Fruit fly (Drosophila melanogaster) whole organism, embryonic: ENCODE data around the gene CG12009.

ENCODE experiments used
- C15 ChIP-seq: fragments of 200-800 bp; sonication (Bioruptor generic); IDR thresholded peaks from 3 replicates; pipeline ENCODE4 v1.3.6; 2022; ENCODE audit warnings: missing biosample characterization, missing genetic modification characterization
- CG10543 ChIP-seq: fragments of 200-800 bp; sonication (Bioruptor generic); optimal IDR thresholded peaks from 3 replicates; lab custom pipeline; 2017; ENCODE audit warnings: missing biosample characterization, mild to moderate bottlenecking, missing genetic modification characterization, moderate library complexity
- CG12219 ChIP-seq: fragments of 200-800 bp; sonication (Bioruptor generic); optimal IDR thresholded peaks from 3 replicates; lab custom pipeline; 2018; ENCODE audit warnings: missing biosample characterization, mild to moderate bottlenecking, missing genetic modification characterization
- CG12236 ChIP-seq: fragments of 200-800 bp; sonication (Bioruptor generic); optimal IDR thresholded peaks from 2 replicates; lab custom pipeline; 2016; ENCODE audit warnings: missing biosample characterization, missing genetic modification characterization
- CG1233 ChIP-seq: fragments of 200-800 bp; sonication (Bioruptor generic); optimal IDR thresholded peaks from 4 replicates; lab custom pipeline; 2018; ENCODE audit warnings: missing biosample characterization, mild to moderate bottlenecking, missing genetic modification characterization
- CG12659 ChIP-seq: fragments of 200-800 bp; sonication (Bioruptor generic); optimal IDR thresholded peaks from 3 replicates; lab custom pipeline; 2017; ENCODE audit warnings: mild to moderate bottlenecking, missing biosample characterization, missing genetic modification reagents, missing genetic modification characterization
- CG12942 ChIP-seq: fragments of 200-800 bp; sonication (Bioruptor generic); optimal IDR thresholded peaks from 3 replicates; lab custom pipeline; 2016; ENCODE audit warnings: missing biosample characterization, missing genetic modification characterization
- CG13287 ChIP-seq: fragments of 200-800 bp; sonication (Bioruptor generic); IDR thresholded peaks from 2 replicates; pipeline ENCODE4 v1.3.6; 2022; ENCODE audit warnings: missing biosample characterization, missing genetic modification characterization; ENCODE audit not compliant: partially characterized antibody
- CG14441 ChIP-seq: fragments of 200-800 bp; sonication (Bioruptor generic); IDR thresholded peaks from 2 replicates; pipeline ENCODE4 v1.3.6; 2022; ENCODE audit warnings: missing biosample characterization, missing genetic modification characterization
- CG15479 ChIP-seq: fragments of 200-800 bp; sonication (Bioruptor generic); optimal IDR thresholded peaks from 3 replicates; lab custom pipeline; 2019; ENCODE audit warnings: missing biosample characterization, mild to moderate bottlenecking, missing genetic modification characterization, moderate library complexity
- CG15696 ChIP-seq: fragments of 200-800 bp; sonication (Bioruptor generic); optimal IDR thresholded peaks from 2 replicates; lab custom pipeline; 2019; ENCODE audit warnings: missing biosample characterization, mild to moderate bottlenecking, missing genetic modification characterization, moderate library complexity
- CG1647 ChIP-seq: fragments of 200-800 bp; sonication (Bioruptor generic); optimal IDR thresholded peaks from 3 replicates; lab custom pipeline; 2016; ENCODE audit warnings: missing biosample characterization, missing genetic modification characterization
- CG17802 ChIP-seq: fragments of 200-800 bp; sonication (Bioruptor generic); optimal IDR thresholded peaks from 2 replicates; lab custom pipeline; 2018; ENCODE audit warnings: missing biosample characterization, mild to moderate bottlenecking, missing genetic modification characterization, moderate library complexity
- CG18619 ChIP-seq: fragments of 200-800 bp; sonication (Bioruptor generic); optimal IDR thresholded peaks from 3 replicates; lab custom pipeline; 2017; ENCODE audit warnings: missing biosample characterization, mild to moderate bottlenecking, missing genetic modification characterization
- CG2120 ChIP-seq: fragments of 200-800 bp; sonication (Bioruptor generic); optimal IDR thresholded peaks from 3 replicates; lab custom pipeline; 2016; ENCODE audit warnings: missing biosample characterization, missing genetic modification characterization
- CG42726 ChIP-seq: fragments of 200-800 bp; sonication (Bioruptor generic); IDR thresholded peaks from 2 replicates; pipeline ENCODE4 v1.3.6; 2022; ENCODE audit warnings: missing biosample characterization, missing genetic modification characterization; ENCODE audit not compliant: partially characterized antibody
- CG4404 ChIP-seq: fragments of 200-800 bp; sonication (Bioruptor generic); IDR thresholded peaks from 2 replicates; pipeline ENCODE4 v1.3.6; 2022; ENCODE audit warnings: missing biosample characterization, missing genetic modification characterization
- CG4707 ChIP-seq: fragments of 200-800 bp; sonication (Bioruptor generic); optimal IDR thresholded peaks from 2 replicates; lab custom pipeline; 2018; ENCODE audit warnings: missing biosample characterization, mild to moderate bottlenecking, missing genetic modification characterization, moderate library complexity
- CG5180 ChIP-seq: fragments of 200-800 bp; sonication (Bioruptor generic); optimal IDR thresholded peaks from 3 replicates; lab custom pipeline; 2017; ENCODE audit warnings: missing biosample characterization, missing genetic modification characterization, mild to moderate bottlenecking, moderate library complexity, missing genetic modification reagents
- CG6765 ChIP-seq: fragments of 200-800 bp; sonication (Bioruptor generic); optimal IDR thresholded peaks from 3 replicates; lab custom pipeline; 2017; ENCODE audit warnings: missing biosample characterization, mild to moderate bottlenecking, missing genetic modification characterization
- CG7786 ChIP-seq: fragments of 200-800 bp; sonication (Bioruptor generic); optimal IDR thresholded peaks from 2 replicates; lab custom pipeline; 2016; ENCODE audit warnings: missing biosample characterization, missing genetic modification characterization
- CG9817 ChIP-seq: fragments of 200-800 bp; sonication (Bioruptor generic); optimal IDR thresholded peaks from 2 replicates; lab custom pipeline; 2018; ENCODE audit warnings: missing biosample characterization, mild to moderate bottlenecking, missing genetic modification characterization, moderate library complexity
- D19B ChIP-seq: fragments of 200-800 bp; sonication (Bioruptor generic); optimal IDR thresholded peaks from 2 replicates; lab custom pipeline; 2017; ENCODE audit warnings: missing biosample characterization, mild to moderate bottlenecking, missing genetic modification characterization
- E2f1 ChIP-seq: fragments of 200-800 bp; sonication (Bioruptor generic); IDR thresholded peaks from 2 replicates; pipeline ENCODE4 v1.3.6; 2022; ENCODE audit warnings: missing biosample characterization, missing genetic modification characterization
- GATAe ChIP-seq: fragments of 200-800 bp; sonication (Bioruptor generic); conservative IDR thresholded peaks from 2 replicates; pipeline ENCODE4 v1.3.6; 2022; ENCODE audit warnings: missing biosample characterization, missing genetic modification characterization
- HHEX ChIP-seq: fragments of 200-800 bp; sonication (Bioruptor generic); optimal IDR thresholded peaks from 3 replicates; lab custom pipeline; 2017; ENCODE audit warnings: missing biosample characterization, mild to moderate bottlenecking, missing genetic modification characterization, missing genetic modification reagents
- Hand ChIP-seq: fragments of 200-800 bp; sonication (Bioruptor generic); optimal IDR thresholded peaks from 2 replicates; lab custom pipeline; 2017; ENCODE audit warnings: mild to moderate bottlenecking, missing biosample characterization, missing genetic modification reagents, missing genetic modification characterization
- Myb ChIP-seq: fragments of 200-800 bp; sonication (Bioruptor generic); optimal IDR thresholded peaks from 2 replicates; lab custom pipeline; 2016; ENCODE audit warnings: missing biosample characterization, missing genetic modification characterization
- Nf-YA ChIP-seq: fragments of 200-800 bp; sonication (Bioruptor generic); IDR thresholded peaks from 2 replicates; pipeline ENCODE4 v1.3.6; 2022; ENCODE audit warnings: missing biosample characterization, missing genetic modification characterization
- NfI ChIP-seq: fragments of 200-800 bp; sonication (Bioruptor generic); optimal IDR thresholded peaks from 3 replicates; lab custom pipeline; 2018; ENCODE audit warnings: missing biosample characterization, mild to moderate bottlenecking, missing genetic modification characterization, moderate library complexity
- Optix ChIP-seq: fragments of 200-800 bp; sonication (Bioruptor generic); IDR thresholded peaks from 3 replicates; pipeline ENCODE4 v1.3.6; 2022; ENCODE audit warnings: missing biosample characterization, missing genetic modification characterization
- Poxn ChIP-seq: fragments of 200-800 bp; sonication (Bioruptor generic); IDR thresholded peaks from 2 replicates; pipeline ENCODE4 v1.3.6; 2022; ENCODE audit warnings: missing biosample characterization, missing genetic modification characterization
- Scr ChIP-seq: fragments of 200-800 bp; sonication (Bioruptor generic); IDR thresholded peaks from 2 replicates; pipeline ENCODE4 v1.3.6; 2022; ENCODE audit warnings: missing biosample characterization, missing genetic modification characterization; ENCODE audit not compliant: partially characterized antibody
- Side ChIP-seq: fragments of 200-800 bp; sonication (Bioruptor generic); optimal IDR thresholded peaks from 2 replicates; lab custom pipeline; 2016; ENCODE audit warnings: missing biosample characterization, missing genetic modification characterization
- Xbp1 ChIP-seq: fragments of 200-800 bp; sonication (Bioruptor generic); optimal IDR thresholded peaks from 3 replicates; lab custom pipeline; 2016; ENCODE audit warnings: missing biosample characterization, mild to moderate bottlenecking, missing genetic modification characterization
- bcd ChIP-seq: fragments of 200-800 bp; sonication (Bioruptor generic); optimal IDR thresholded peaks from 2 replicates; lab custom pipeline; 2017; ENCODE audit warnings: missing biosample characterization, mild to moderate bottlenecking, missing genetic modification characterization
- bsh ChIP-seq, 2 experiments: fragments of 200-800 bp; sonication (Bioruptor generic); optimal IDR thresholded peaks; 2 replicates each; lab custom pipeline; 2017 to 2018; ENCODE audit warnings: mild to moderate bottlenecking in 2 of 2, missing biosample characterization in 2 of 2, missing genetic modification characterization in 2 of 2, moderate library complexity in 1 of 2
- cad ChIP-seq: fragments of >200 bp; optimal IDR thresholded peaks from 2 replicates; lab custom pipeline; 2017; ENCODE audit warnings: missing biosample characterization, missing genetic modification characterization
- fru ChIP-seq: fragments of >200 bp; optimal IDR thresholded peaks from 2 replicates; lab custom pipeline; 2017
- hb ChIP-seq: fragments of 200-800 bp; sonication (Bioruptor generic); IDR thresholded peaks from 3 replicates; pipeline ENCODE4 v1.3.6; 2022; ENCODE audit warnings: missing biosample characterization, missing genetic modification characterization; ENCODE audit not compliant: partially characterized antibody
- jumu ChIP-seq: fragments of 200-800 bp; sonication (Bioruptor generic); optimal IDR thresholded peaks from 3 replicates; lab custom pipeline; 2016; ENCODE audit warnings: missing biosample characterization, missing genetic modification characterization
- mirr ChIP-seq: fragments of 200-800 bp; sonication (Bioruptor generic); optimal IDR thresholded peaks from 3 replicates; lab custom pipeline; 2018; ENCODE audit warnings: missing biosample characterization, mild to moderate bottlenecking, missing genetic modification characterization
- nmo ChIP-seq: fragments of 200-800 bp; sonication (Bioruptor generic); optimal IDR thresholded peaks from 2 replicates; lab custom pipeline; 2018; ENCODE audit warnings: missing biosample characterization, mild to moderate bottlenecking, missing genetic modification characterization, moderate library complexity
- p53 ChIP-seq: fragments of 200-800 bp; sonication (Bioruptor generic); optimal IDR thresholded peaks from 2 replicates; lab custom pipeline; 2016; ENCODE audit warnings: missing biosample characterization, missing genetic modification characterization
- psq ChIP-seq: fragments of 200-800 bp; sonication (Bioruptor generic); optimal IDR thresholded peaks from 2 replicates; lab custom pipeline; 2017; ENCODE audit warnings: missing biosample characterization, missing genetic modification characterization
- run ChIP-seq: fragments of 200-800 bp; sonication (Bioruptor generic); optimal IDR thresholded peaks from 3 replicates; lab custom pipeline; 2018; ENCODE audit warnings: missing biosample characterization, mild to moderate bottlenecking, missing genetic modification characterization
- sc ChIP-seq, 3 experiments: fragments of >200 bp in 2 of 3; fragments of 200-800 bp in 1 of 3; sonication (Bioruptor generic) in 1 of 3; optimal IDR thresholded peaks; 2 replicates in 2 of 3; 3 replicates in 1 of 3; lab custom pipeline; 2017; ENCODE audit warnings: mild to moderate bottlenecking in 1 of 3, missing biosample characterization in 1 of 3, missing genetic modification characterization in 1 of 3, missing genetic modification reagents in 1 of 3
- stc ChIP-seq: fragments of 200-800 bp; sonication (Bioruptor generic); IDR thresholded peaks from 2 replicates; pipeline ENCODE4 v1.3.6; 2022; ENCODE audit warnings: missing biosample characterization, missing genetic modification characterization
- tin ChIP-seq: fragments of 200-800 bp; sonication (Bioruptor generic); optimal IDR thresholded peaks from 3 replicates; lab custom pipeline; 2016; ENCODE audit warnings: missing biosample characterization, missing genetic modification characterization
- wdn ChIP-seq: fragments of 200-800 bp; sonication (Bioruptor generic); IDR thresholded peaks from 2 replicates; pipeline ENCODE4 v1.3.6; 2022; ENCODE audit warnings: missing biosample characterization, missing genetic modification characterization

Gene CG12009

dm6 chr3L:3303087-3303526 lies 11.8 kb downstream of the CG12009 start, which contains the start of gene CG14968 (continued):
- TF ChIP-seq Optix (peak; percentile 85), Scr (GFP tag; lab: Robert Waterston, UW) (no peak), bcd (GFP tag; lab: Kevin White, UChicago) (peak; percentile 95), CG14441 (GFP tag; lab: Robert Waterston, UW) (peak; percentile 95), CG15696 (tag; lab: Kevin White, UChicago) (peak; percentile 71), NfI (peak; percentile 94), mirr (GFP tag; lab: Kevin White, UChicago) (peak; percentile 9), CG15479 (GFP tag; lab: Kevin White, UChicago) (no peak), hb (no peak), Myb (no peak), p53 (GFP tag; lab: Kevin White, UChicago) (no peak), CG5180 (GFP tag; lab: Kevin White, UChicago) (peak; percentile 80), psq (GFP tag; lab: Kevin White, UChicago) (peak; percentile 76), tin (peak; percentile 89), CG18619 (GFP tag; lab: Kevin White, UChicago) (peak; percentile 91), Hand (GFP tag; lab: Kevin White, UChicago) (peak; percentile 86), nmo (GFP tag; lab: Kevin White, UChicago) (peak; percentile 90), Nf-YA (GFP tag; lab: Robert Waterston, UW) (peak; percentile 92), C15 (GFP tag; lab: Robert Waterston, UW) (peak; percentile 90), CG12236 (GFP tag; lab: Kevin White, UChicago) (peak; percentile 23), sc (optimal IDR thresholded peaks at IDR 0.05; lab: Kevin White, UChicago) (no peak), sc (GFP tag; optimal IDR thresholded peaks at IDR 0.05; lab: Kevin White, UChicago) (peak; percentile 81), fru (no peak), D19B (GFP tag; lab: Kevin White, UChicago) (peak; percentile 88), GATAe (peak; percentile 75; the same call in 1 of the 2 replicates), Xbp1 (GFP tag; lab: Kevin White, UChicago) (peak; percentile 93), CG1233 (GFP tag; lab: Kevin White, UChicago) (peak; percentile 92), run (tag; lab: Kevin White, UChicago) (peak; percentile 72), CG1647 (GFP tag; lab: Kevin White, UChicago) (peak; percentile 92), CG12659 (GFP tag; lab: Kevin White, UChicago) (peak; percentile 95), wdn (peak; percentile 92), bsh (GFP tag; optimal IDR thresholded peaks at IDR 0.05; lab: Kevin White, UChicago) (peak; percentile 70 to 95), CG10543 (peak; percentile 75), CG7786 (GFP tag; lab: Kevin White, UChicago) (peak; percentile 72), CG2120 (GFP tag; lab: Kevin White, UChicago) (peak; percentile 96), CG4404 (GFP tag; lab: Robert Waterston, UW) (peak; percentile 80), CG9817 (tag; lab: Kevin White, UChicago) (peak; percentile 86), CG13287 (GFP tag; lab: Robert Waterston, UW) (no peak), HHEX (GFP tag; lab: Kevin White, UChicago) (peak; percentile 94), Poxn (GFP tag; lab: Robert Waterston, UW) (peak; percentile 81), CG6765 (peak; percentile 93), E2f1 (GFP tag; lab: Robert Waterston, UW) (peak; percentile 95), CG17802 (tag; lab: Kevin White, UChicago) (peak; percentile 74), cad (no peak), CG4707 (peak; percentile 74), Side (GFP tag; lab: Kevin White, UChicago) (peak; percentile 63), jumu (peak; percentile 66), CG12942 (GFP tag; lab: Kevin White, UChicago) (peak; percentile 92), CG42726 (no peak), CG12219 (GFP tag; lab: Kevin White, UChicago) (peak; percentile 77), stc (GFP tag; lab: Robert Waterston, UW) (peak; percentile 96)
